Worm (Caenorhabditis elegans) whole organism, L4/young adult: ENCODE measurements around the gene clec-139.

Experiments used
- W03F9.2 ChIP-seq: fragments of 150-350 bp; optimal IDR thresholded peaks from 2 replicates; lab custom pipeline; 2014; ENCODE audit warnings: missing biosample characterization, missing genetic modification characterization
- dao-5 ChIP-seq: sonication (generic microtip); optimal IDR thresholded peaks from 2 replicates; lab custom pipeline; 2016; ENCODE audit warnings: missing genotype, missing genetic modification characterization, moderate library complexity, missing compliant biosample characterization
- him-1 ChIP-seq: sonication (generic microtip); optimal IDR thresholded peaks from 2 replicates; lab custom pipeline; 2016; ENCODE audit warnings: missing genotype, missing genetic modification reagents, missing genetic modification characterization, missing compliant biosample characterization

DNA sequence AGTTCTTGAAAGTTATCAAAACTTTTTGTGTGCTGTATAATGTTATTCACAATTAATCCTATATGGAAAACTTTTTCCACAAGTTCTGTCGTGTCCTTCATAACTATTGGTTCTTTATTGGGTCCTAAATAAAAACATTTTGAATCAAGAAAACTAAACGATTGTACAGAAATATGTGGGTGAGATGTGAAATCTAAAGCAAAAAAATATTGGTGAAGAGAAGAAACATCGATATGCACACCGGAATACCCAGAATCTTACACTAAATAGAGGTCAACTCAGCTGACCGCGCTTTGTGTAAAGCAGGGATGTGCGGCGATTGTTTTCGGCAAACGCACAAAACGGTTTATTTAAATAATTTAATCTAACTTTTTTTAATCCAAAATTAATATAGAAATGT, 39.7 kb upstream of the clec-139 start, which contains the start of gene T05A7.13:
- TF ChIP-seq W03F9.2 (tag; lab: Kevin White, UChicago) (no peak), him-1 (no peak), dao-5 (tag; lab: Kevin White, UChicago) (no peak)
